Worm (Caenorhabditis elegans) whole organism, L1 larva: ENCODE results near the gene F42G4.6.

Experiments used
- C16A3.4 ChIP-seq: fragments of 150-350 bp; optimal IDR thresholded peaks from 2 replicates; lab custom pipeline; 2014; ENCODE audit warnings: missing biosample characterization, missing genetic modification characterization
- F16B12.6 ChIP-seq: fragments of 150-350 bp; optimal IDR thresholded peaks from 2 replicates; lab custom pipeline; 2014; ENCODE audit warnings: missing biosample characterization, missing genetic modification characterization
- Y116A8C.19 ChIP-seq: sonication (generic microtip); optimal IDR thresholded peaks from 2 replicates; lab custom pipeline; 2016; ENCODE audit warnings: missing compliant biosample characterization, missing genetic modification characterization, borderline replicate concordance
- aha-1 ChIP-seq: fragments of 150-350 bp; optimal IDR thresholded peaks from 2 replicates; lab custom pipeline; 2014; ENCODE audit warnings: missing biosample characterization, missing genetic modification characterization
- alr-1 ChIP-seq: fragments of 200-800 bp; sonication (Bioruptor generic); optimal IDR thresholded peaks from 2 replicates; lab custom pipeline; 2018; ENCODE audit warnings: borderline replicate concordance, mild to moderate bottlenecking, missing genetic modification characterization, missing compliant biosample characterization
- ceh-8 ChIP-seq: fragments of 200-800 bp; sonication (Bioruptor generic); optimal IDR thresholded peaks from 2 replicates; lab custom pipeline; 2018; ENCODE audit warnings: mild to moderate bottlenecking, missing genetic modification characterization, moderate library complexity, missing compliant biosample characterization
- ceh-82 ChIP-seq, 3 experiments: fragments of 150-350 bp in 1 of 3; sonication (generic microtip) in 2 of 3; optimal IDR thresholded peaks; 2 replicates each; lab custom pipeline; 2014 to 2017; ENCODE audit warnings: missing biosample characterization in 3 of 3, missing genetic modification characterization in 3 of 3
- ceh-88 ChIP-seq: fragments of 200-800 bp; sonication (Bioruptor generic); IDR thresholded peaks from 2 replicates; pipeline ENCODE4 v1.3.6; 2022; ENCODE audit warnings: missing genetic modification characterization, missing compliant biosample characterization
- ceh-90 ChIP-seq: sonication (generic microtip); optimal IDR thresholded peaks from 2 replicates; lab custom pipeline; 2016; ENCODE audit warnings: missing genetic modification characterization, missing compliant biosample characterization
- ces-1 ChIP-seq: fragments of 150-350 bp; optimal IDR thresholded peaks from 2 replicates; lab custom pipeline; 2014; ENCODE audit warnings: missing biosample characterization, missing genetic modification reagents, missing genetic modification characterization
- dsc-1 ChIP-seq: sonication (generic microtip); optimal IDR thresholded peaks from 2 replicates; lab custom pipeline; 2016; ENCODE audit warnings: mild to moderate bottlenecking, missing genetic modification characterization, missing compliant biosample characterization
- efl-1 ChIP-seq, 4 experiments: fragments of 150-350 bp; optimal IDR thresholded peaks in 3 of 4; peaks in 1 of 4; 1 replicate in 1 of 4; 2 replicates in 3 of 4; lab custom pipeline; 2014; ENCODE audit warnings: missing biosample characterization in 2 of 4, missing genetic modification characterization in 2 of 4, missing genetic modification reagents in 2 of 4
- efl-3 ChIP-seq: fragments of 200-800 bp; sonication (Bioruptor generic); optimal IDR thresholded peaks from 2 replicates; lab custom pipeline; 2018; ENCODE audit warnings: mild to moderate bottlenecking, missing genetic modification characterization, missing compliant biosample characterization
- elt-3 ChIP-seq, 6 experiments: fragments of 150-350 bp in 1 of 6; sonication (generic microtip); optimal IDR thresholded peaks; 2 replicates each; lab custom pipeline; 2017 to 2018; ENCODE audit warnings: missing biosample characterization in 6 of 6, missing genetic modification characterization in 6 of 6, inconsistent platforms in 1 of 6
- ets-5 ChIP-seq: fragments of 200-800 bp; sonication (Bioruptor generic); IDR thresholded peaks from 2 replicates; pipeline ENCODE4 v1.3.6; 2022; ENCODE audit warnings: missing genetic modification characterization, missing compliant biosample characterization
- fkh-10 ChIP-seq: sonication (generic microtip); optimal IDR thresholded peaks from 2 replicates; lab custom pipeline; 2017; ENCODE audit warnings: missing biosample characterization, missing genetic modification reagents, missing genetic modification characterization
- fkh-4 ChIP-seq: sonication (generic microtip); optimal IDR thresholded peaks from 2 replicates; lab custom pipeline; 2016; ENCODE audit warnings: missing compliant biosample characterization, missing genetic modification characterization, borderline replicate concordance
- fos-1 ChIP-seq: fragments of 150-350 bp; optimal IDR thresholded peaks from 2 replicates; lab custom pipeline; 2014; ENCODE audit warnings: missing biosample characterization, missing genetic modification characterization
- grh-1 ChIP-seq: fragments of 200-800 bp; sonication (Bioruptor generic); IDR thresholded peaks from 2 replicates; pipeline ENCODE4 v1.3.6; 2022; ENCODE audit warnings: missing genetic modification reagents, missing genetic modification characterization, missing compliant biosample characterization
- hpl-2 ChIP-seq: fragments of 150-350 bp; optimal IDR thresholded peaks from 2 replicates; lab custom pipeline; 2014; ENCODE audit warnings: missing biosample characterization, missing genetic modification reagents, missing genetic modification characterization
- irx-1 ChIP-seq: sonication (generic microtip); optimal IDR thresholded peaks from 2 replicates; lab custom pipeline; 2016; ENCODE audit warnings: missing genetic modification characterization, missing compliant biosample characterization
- isw-1 ChIP-seq: fragments of 200-800 bp; sonication (Bioruptor generic); IDR thresholded peaks from 2 replicates; pipeline ENCODE4 v1.3.6; 2022; ENCODE audit warnings: missing genetic modification characterization, missing compliant biosample characterization
- jun-1 ChIP-seq: fragments of 150-350 bp; optimal IDR thresholded peaks from 2 replicates; lab custom pipeline; 2014; ENCODE audit warnings: missing biosample characterization, missing genetic modification reagents, missing genetic modification characterization
- lin-14 ChIP-seq: fragments of 200-800 bp; sonication (Bioruptor generic); optimal IDR thresholded peaks from 2 replicates; lab custom pipeline; 2018; ENCODE audit warnings: mild to moderate bottlenecking, missing genetic modification characterization, moderate library complexity, missing compliant biosample characterization
- lin-35 ChIP-seq, 2 experiments: fragments of 150-350 bp; optimal IDR thresholded peaks; 2 replicates each; lab custom pipeline; 2014; ENCODE audit warnings: missing biosample characterization in 2 of 2, missing genetic modification characterization in 2 of 2, missing genetic modification reagents in 2 of 2
- lin-39 ChIP-seq: fragments of 150-350 bp; optimal IDR thresholded peaks from 2 replicates; lab custom pipeline; 2014; ENCODE audit warnings: missing biosample characterization, missing genetic modification reagents, missing genetic modification characterization
- lir-3 ChIP-seq: sonication (generic microtip); optimal IDR thresholded peaks from 2 replicates; lab custom pipeline; 2016; ENCODE audit warnings: mild to moderate bottlenecking, missing genetic modification characterization, moderate library complexity, missing compliant biosample characterization; ENCODE audit not compliant: poor library complexity
- lsy-2 ChIP-seq, 2 experiments: fragments of 150-350 bp; optimal IDR thresholded peaks; 2 replicates each; lab custom pipeline; 2014; ENCODE audit warnings: missing biosample characterization in 2 of 2, missing genetic modification characterization in 2 of 2
- mef-2 ChIP-seq: fragments of 150-350 bp; optimal IDR thresholded peaks from 2 replicates; lab custom pipeline; 2014; ENCODE audit warnings: missing biosample characterization, missing genetic modification characterization
- mep-1 ChIP-seq: fragments of 150-350 bp; optimal IDR thresholded peaks from 2 replicates; lab custom pipeline; 2014; ENCODE audit warnings: missing biosample characterization, missing genetic modification characterization
- nhr-11 ChIP-seq: fragments of 150-350 bp; optimal IDR thresholded peaks from 2 replicates; lab custom pipeline; 2014; ENCODE audit warnings: missing biosample characterization, missing genetic modification characterization
- nhr-19 ChIP-seq: fragments of 200-800 bp; sonication (Bioruptor generic); conservative IDR thresholded peaks from 2 replicates; pipeline ENCODE4 v1.3.6; 2022; ENCODE audit warnings: missing genetic modification characterization, missing compliant biosample characterization
- nhr-237 ChIP-seq: fragments of 150-350 bp; optimal IDR thresholded peaks from 2 replicates; lab custom pipeline; 2014; ENCODE audit warnings: missing biosample characterization, missing genetic modification characterization
- nhr-47 ChIP-seq: sonication (generic microtip); optimal IDR thresholded peaks from 2 replicates; lab custom pipeline; 2016; ENCODE audit warnings: mild to moderate bottlenecking, missing genetic modification characterization, moderate library complexity, missing compliant biosample characterization
- nhr-84 ChIP-seq: sonication (generic microtip); optimal IDR thresholded peaks from 2 replicates; lab custom pipeline; 2017; ENCODE audit warnings: missing biosample characterization, missing genetic modification characterization
- nhr-85 ChIP-seq: sonication (generic microtip); peaks from one replicate; lab custom pipeline; 2016; ENCODE audit warnings: missing genetic modification characterization, inconsistent platforms, missing compliant biosample characterization
- nhr-90 ChIP-seq: sonication (generic microtip); optimal IDR thresholded peaks from 2 replicates; lab custom pipeline; 2016; ENCODE audit warnings: mild to moderate bottlenecking, missing genetic modification characterization, missing compliant biosample characterization; ENCODE audit not compliant: poor library complexity
- pax-3 ChIP-seq: fragments of 200-800 bp; sonication (Bioruptor generic); optimal IDR thresholded peaks from 2 replicates; lab custom pipeline; 2018; ENCODE audit warnings: mild to moderate bottlenecking, missing genetic modification characterization, moderate library complexity, missing compliant biosample characterization
- pqm-1 ChIP-seq: sonication (generic microtip); optimal IDR thresholded peaks from 3 replicates; lab custom pipeline; 2017; ENCODE audit warnings: missing biosample characterization, missing genetic modification characterization
- rnt-1 ChIP-seq: sonication (generic microtip); optimal IDR thresholded peaks from 2 replicates; lab custom pipeline; 2016; ENCODE audit warnings: mild to moderate bottlenecking, missing genetic modification characterization, moderate library complexity, missing compliant biosample characterization
- skn-1 ChIP-seq: fragments of 150-350 bp; optimal IDR thresholded peaks from 2 replicates; lab custom pipeline; 2014; ENCODE audit warnings: missing biosample characterization, missing genetic modification characterization
- snpc-4 ChIP-seq: fragments of 150-350 bp; optimal IDR thresholded peaks from 2 replicates; lab custom pipeline; 2014; ENCODE audit warnings: missing biosample characterization, missing genetic modification characterization
- snu-23 ChIP-seq: sonication (generic microtip); optimal IDR thresholded peaks from 2 replicates; lab custom pipeline; 2016; ENCODE audit warnings: missing genetic modification characterization, missing compliant biosample characterization
- sptf-1 ChIP-seq: fragments of 150-350 bp; optimal IDR thresholded peaks from 2 replicates; lab custom pipeline; 2014; ENCODE audit warnings: missing biosample characterization, missing genetic modification characterization
- sup-37 ChIP-seq: fragments of 200-800 bp; sonication (Bioruptor generic); optimal IDR thresholded peaks from 2 replicates; lab custom pipeline; 2018; ENCODE audit warnings: mild to moderate bottlenecking, missing genetic modification characterization, missing compliant biosample characterization
- tlp-1 ChIP-seq: fragments of 150-350 bp; optimal IDR thresholded peaks from 2 replicates; lab custom pipeline; 2014; ENCODE audit warnings: missing biosample characterization, missing genetic modification characterization
- unc-130 ChIP-seq: fragments of 150-350 bp; optimal IDR thresholded peaks from 2 replicates; lab custom pipeline; 2017; ENCODE audit warnings: missing biosample characterization, missing genetic modification characterization, inconsistent platforms
- unc-62 ChIP-seq: fragments of 150-350 bp; optimal IDR thresholded peaks from 2 replicates; lab custom pipeline; 2014; ENCODE audit warnings: missing biosample characterization, missing genetic modification reagents, missing genetic modification characterization
- unc-86 ChIP-seq: sonication (generic microtip); optimal IDR thresholded peaks from 2 replicates; lab custom pipeline; 2016; ENCODE audit warnings: missing genetic modification characterization, missing compliant biosample characterization
- unc-98 ChIP-seq: fragments of 200-800 bp; sonication (Bioruptor generic); IDR thresholded peaks from 2 replicates; pipeline ENCODE4 v1.3.6; 2022; ENCODE audit warnings: missing genetic modification characterization, missing compliant biosample characterization
- xbp-1 ChIP-seq: sonication (generic microtip); optimal IDR thresholded peaks from 2 replicates; lab custom pipeline; 2016; ENCODE audit warnings: missing genetic modification characterization, missing compliant biosample characterization
- ztf-11 ChIP-seq, 2 experiments: sonication (generic microtip); optimal IDR thresholded peaks; 2 replicates each; lab custom pipeline; 2016 to 2017; ENCODE audit warnings: missing genetic modification characterization in 2 of 2, missing biosample characterization in 1 of 2, missing compliant biosample characterization in 1 of 2
- ztf-4 ChIP-seq: fragments of 150-350 bp; optimal IDR thresholded peaks from 2 replicates; lab custom pipeline; 2014; ENCODE audit warnings: missing biosample characterization, missing genetic modification characterization

The F42G4.6 gene

ce11 chrII:13117135-13117534 lies 38.0 kb downstream of the F42G4.6 start, which contains the start of gene gfm-1:
Gene gfm-1, plus strand, starts transcription at chrII:13117483.
- peak; percentile 58 for TF ChIP-seq isw-1 (GFP tag; lab: Robert Waterston, UW)
- no peak for TF ChIP-seq nhr-237 (tag; lab: Kevin White, UChicago)
- TF ChIP-seq mef-2, result no peak
- peak; percentile 52 for TF ChIP-seq unc-86 (tag; lab: Kevin White, UChicago)
- peak; percentile 76 for TF ChIP-seq snu-23
- TF ChIP-seq lin-14 (GFP tag; lab: Kevin White, UChicago), result no peak
- peak; percentile 32 for TF ChIP-seq unc-130 (tag; lab: Kevin White, UChicago)
- TF ChIP-seq unc-62 (GFP tag; lab: Kevin White, UChicago), result no peak
- peak; percentile 77 for TF ChIP-seq nhr-19 (GFP tag; lab: Robert Waterston, UW)
- TF ChIP-seq xbp-1 (tag; lab: Kevin White, UChicago), result peak; percentile 82
- TF ChIP-seq lin-35 (GFP tag; optimal IDR thresholded peaks at IDR 0.05; lab: Kevin White, UChicago), result peak; percentile 43 to 62
- TF ChIP-seq irx-1, result peak; percentile 94
- peak; percentile 67 for TF ChIP-seq mep-1 (tag; lab: Kevin White, UChicago)
- peak; percentile 92 for TF ChIP-seq nhr-85 (tag; lab: Kevin White, UChicago)
- peak in 1 of 6 experiments; percentile 50 for TF ChIP-seq elt-3 (tag; optimal IDR thresholded peaks at IDR 0.05; lab: Kevin White, UChicago)
- peak; percentile 91 for TF ChIP-seq nhr-47 (tag; lab: Kevin White, UChicago)
- TF ChIP-seq jun-1 (tag; lab: Kevin White, UChicago), result no peak
- TF ChIP-seq nhr-84, result no peak
- TF ChIP-seq nhr-11 (tag; lab: Kevin White, UChicago), result no peak
- no peak for TF ChIP-seq ztf-4 (tag; lab: Kevin White, UChicago)
- TF ChIP-seq dsc-1, result peak; percentile 89
- no peak for TF ChIP-seq sptf-1 (tag; lab: Kevin White, UChicago)
- TF ChIP-seq Y116A8C.19, result peak; percentile 84
- peak; percentile 42 for TF ChIP-seq lin-39 (tag; lab: Kevin White, UChicago)
- peak; percentile 55 for TF ChIP-seq skn-1 (tag; lab: Kevin White, UChicago)
- TF ChIP-seq nhr-90, result peak; percentile 92
- peak; percentile 94 for TF ChIP-seq ceh-90
- TF ChIP-seq alr-1, result no peak
- peak; percentile 23 for TF ChIP-seq C16A3.4
- TF ChIP-seq grh-1 (GFP tag; lab: Robert Waterston, UW), result peak; percentile 72
- TF ChIP-seq ztf-11 (tag; optimal IDR thresholded peaks at IDR 0.05; lab: Kevin White, UChicago), result peak in 1 of 2 experiments; percentile 91
- TF ChIP-seq ces-1 (GFP tag; lab: Kevin White, UChicago), result no peak
- TF ChIP-seq rnt-1 (tag; lab: Kevin White, UChicago), result peak; percentile 98
- TF ChIP-seq fkh-10 (GFP tag; lab: Kevin White, UChicago), result no peak
- TF ChIP-seq snpc-4 (tag; lab: Kevin White, UChicago), result peak; percentile 49
- peak; percentile 94 for TF ChIP-seq lir-3 (tag; lab: Kevin White, UChicago)
- peak; percentile 79 for TF ChIP-seq unc-98
- TF ChIP-seq tlp-1 (tag; lab: Kevin White, UChicago), result no peak
- TF ChIP-seq ceh-8, result peak; percentile 49
- TF ChIP-seq pax-3 (tag; lab: Kevin White, UChicago), result peak; percentile 84
- TF ChIP-seq aha-1, result no peak
- TF ChIP-seq ceh-88 (GFP tag; lab: Robert Waterston, UW), result peak; percentile 53; the same call in 1 of the 2 replicates
- no peak for TF ChIP-seq hpl-2
- peak; percentile 69 for TF ChIP-seq efl-3
- no peak for TF ChIP-seq ets-5 (GFP tag; lab: Robert Waterston, UW)
- TF ChIP-seq pqm-1 (tag; lab: Kevin White, UChicago), result no peak
- TF ChIP-seq efl-1 (optimal IDR thresholded peaks at IDR 0.05; lab: Kevin White, UChicago), result peak; percentile 54 to 72
- TF ChIP-seq efl-1 (GFP tag; optimal IDR thresholded peaks at IDR 0.05 in 1 of 2; lab: Kevin White, UChicago), result peak; percentile 76 to 96
- TF ChIP-seq F16B12.6, result peak; percentile 54
- TF ChIP-seq ceh-82 (tag; optimal IDR thresholded peaks at IDR 0.05; lab: Kevin White, UChicago), result peak; percentile 42 to 62 (median 43)
- TF ChIP-seq sup-37 (GFP tag; lab: Kevin White, UChicago), result no peak
- peak; percentile 94 for TF ChIP-seq fkh-4 (tag; lab: Kevin White, UChicago)
- TF ChIP-seq fos-1 (tag; lab: Kevin White, UChicago), result no peak
- TF ChIP-seq lsy-2 (tag; optimal IDR thresholded peaks at IDR 0.05; lab: Kevin White, UChicago), result peak; percentile 62 to 83
